Fruit fly (Drosophila melanogaster): Measurements from ENCODE around the gene eIF5B.

The eIF5B gene

DNA sequence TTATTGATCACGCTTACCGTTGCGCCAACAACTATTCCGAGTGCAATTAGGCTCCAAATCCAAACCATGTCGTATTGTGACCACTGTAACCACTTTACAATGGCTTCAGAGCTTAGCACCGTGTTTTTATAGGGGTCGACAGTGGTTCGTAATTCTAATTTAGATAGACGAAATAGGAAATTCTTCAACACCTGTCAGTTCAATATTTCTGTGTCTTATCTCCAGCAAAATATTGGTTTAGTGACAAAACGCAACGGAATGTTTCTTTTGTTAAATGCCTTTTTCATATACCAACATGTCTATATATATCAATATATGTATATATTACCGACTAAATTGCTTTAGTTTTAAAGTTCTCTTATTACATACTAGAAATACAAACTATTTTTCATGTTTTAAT is 23.8 kb upstream of the eIF5B start, which contains the start of gene CG43074:
Gene CG43074 (minus strand): TSS at position 101 of the 400 bp plus-strand sequence.
- TF ChIP-seq sens-2 (GFP tag; IDR thresholded peaks at IDR 0.05) (no peak), CG7839 (tag; optimal IDR thresholded peaks at IDR 0.05) (no peak), CG4854 (GFP tag; optimal IDR thresholded peaks at IDR 0.05) (no peak), CG8765 (GFP tag; IDR thresholded peaks at IDR 0.05) (no peak), ac (GFP tag; optimal IDR thresholded peaks at IDR 0.05) (no peak), Sox102F (GFP tag; optimal IDR thresholded peaks at IDR 0.05) (no peak), CG34224 (GFP tag; IDR thresholded peaks at IDR 0.05; ENCODE audit: partially characterized antibody) (no peak), gro (GFP tag; optimal IDR thresholded peaks at IDR 0.05) (no peak), CG4424 (GFP tag; optimal IDR thresholded peaks at IDR 0.05) (no peak), CG9437 (GFP tag; optimal IDR thresholded peaks at IDR 0.05) (no peak), Asciz (GFP tag; optimal IDR thresholded peaks at IDR 0.05) (no peak), sna (GFP tag; IDR thresholded peaks at IDR 0.05; ENCODE audit: partially characterized antibody) (no peak), Stat92E (GFP tag; optimal IDR thresholded peaks at IDR 0.05) (no peak), CG6791 (GFP tag; IDR thresholded peaks at IDR 0.05; ENCODE audit: partially characterized antibody) (no peak), CG18262 (tag; optimal IDR thresholded peaks at IDR 0.05) (no peak), zen2 (GFP tag; IDR thresholded peaks at IDR 0.05; ENCODE audit: partially characterized antibody) (no peak), CG43689 (GFP tag; IDR thresholded peaks at IDR 0.05) (no peak)

DNA sequence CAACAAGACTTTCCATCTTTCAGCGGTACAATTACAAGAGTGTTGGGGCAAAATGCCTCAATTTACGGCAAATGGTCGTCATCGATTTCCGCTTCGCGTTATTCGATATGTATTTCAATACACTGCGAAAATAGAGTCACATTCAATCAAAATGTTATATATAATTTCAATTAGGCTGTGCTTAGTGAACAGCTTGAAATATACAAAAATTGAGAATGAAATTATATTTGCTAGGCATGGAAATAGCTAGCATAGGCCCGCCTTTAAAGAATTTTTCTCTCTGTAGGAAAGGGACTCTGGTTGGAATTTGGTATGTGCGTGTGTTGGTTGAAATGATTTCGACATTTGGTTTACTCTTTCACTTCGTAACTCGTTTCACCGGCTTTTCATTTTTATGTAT is 18.8 kb upstream of the eIF5B start:
- TF ChIP-seq CG18599 (GFP tag; optimal IDR thresholded peaks at IDR 0.05) (peak; percentile 70), dpn (GFP tag; optimal IDR thresholded peaks at IDR 0.05) (peak in 1 of 2 experiments; percentile 13), CG1647 (GFP tag; optimal IDR thresholded peaks at IDR 0.05) (no peak), Med (GFP tag) (peak; percentile 78), ci (GFP tag; IDR thresholded peaks at IDR 0.05) (peak; percentile 60; the same call in 2 of the 3 replicates), CG11504 (tag; optimal IDR thresholded peaks at IDR 0.05) (peak; percentile 36), CG32772 (GFP tag; IDR thresholded peaks at IDR 0.05) (0 out of 2 replicates have a peak, but pooled peaks have one; percentile 20), Ravus (GFP tag; IDR thresholded peaks at IDR 0.05) (no peak), Meics (GFP tag; optimal IDR thresholded peaks at IDR 0.05) (peak; percentile 38), ara (GFP tag; IDR thresholded peaks at IDR 0.05) (no peak), CG32532 (GFP tag; IDR thresholded peaks at IDR 0.05) (peak; percentile 39; the same call in 1 of the 2 replicates), HHEX (GFP tag; optimal IDR thresholded peaks at IDR 0.05) (no peak), Neu2 (GFP tag; optimal IDR thresholded peaks at IDR 0.05; ENCODE audit: borderline replicate concordance) (no peak), YL-1 (GFP tag; optimal IDR thresholded peaks at IDR 0.05) (no peak), CG13424 (tag; optimal IDR thresholded peaks at IDR 0.05) (no peak), CG11695 (GFP tag; IDR thresholded peaks at IDR 0.05) (peak; percentile 43; the same call in 1 of the 3 replicates), CG10147 (GFP tag; optimal IDR thresholded peaks at IDR 0.05) (no peak), bowl (GFP tag; IDR thresholded peaks at IDR 0.05) (no peak), Drgx (GFP tag; IDR thresholded peaks at IDR 0.05) (no peak), BtbVII (GFP tag; optimal IDR thresholded peaks at IDR 0.05) (no peak), CG31388 (GFP tag; optimal IDR thresholded peaks at IDR 0.05) (no peak), CG17829 (tag; optimal IDR thresholded peaks at IDR 0.05) (no peak), inv (GFP tag; IDR thresholded peaks at IDR 0.05; ENCODE audit: partially characterized antibody) (no peak), NfI (GFP tag; optimal IDR thresholded peaks at IDR 0.05) (peak; percentile 14), CG3281 (GFP tag; optimal IDR thresholded peaks at IDR 0.05) (peak; percentile 11), CG4424 (GFP tag; optimal IDR thresholded peaks at IDR 0.05) (no peak), CG2120 (GFP tag; optimal IDR thresholded peaks at IDR 0.05) (peak; percentile 35), Xrp1 (GFP tag; IDR thresholded peaks at IDR 0.05) (peak; percentile 31; the same call in 1 of the 2 replicates), esg (GFP tag; conservative IDR thresholded peaks at IDR 0.05) (0 out of 2 replicates have a peak, but pooled peaks have one; percentile 14), CG8944 (GFP tag; optimal IDR thresholded peaks at IDR 0.05) (no peak), trem (tag; optimal IDR thresholded peaks at IDR 0.05) (no peak), CG2678 (tag; optimal IDR thresholded peaks at IDR 0.05) (peak; percentile 34), kah (GFP tag; optimal IDR thresholded peaks at IDR 0.05) (no peak)
